Worm (Caenorhabditis elegans): ENCODE data around the gene nid-1.
A peak's percentile ranks its signal among the peaks of the same experiment; 100 is the strongest.

DNA sequence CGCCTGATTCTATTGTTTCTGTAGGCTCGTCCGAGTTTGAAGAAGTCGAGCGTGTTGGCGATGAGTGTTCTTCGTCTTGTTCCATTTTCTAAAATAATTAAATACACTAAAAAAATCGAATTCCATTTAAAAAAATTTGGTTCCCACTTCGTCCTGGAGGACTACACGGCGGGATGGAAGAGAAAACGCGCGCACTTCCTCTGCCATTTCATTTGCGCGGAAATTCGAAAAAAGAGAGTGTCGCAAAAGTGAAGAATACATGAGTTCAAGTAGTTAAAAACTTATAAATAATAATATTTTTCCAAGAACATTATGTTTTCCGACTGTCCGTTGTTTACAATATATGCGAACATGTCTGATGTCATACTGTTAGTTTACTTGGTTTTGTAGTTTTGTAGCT is 40.0 kb upstream of the nid-1 start, which contains the start of gene T07F10.3:
- peak; percentile 67; the same call in 1 of the 2 replicates for TF ChIP-seq klf-2 (GFP tag; conservative IDR thresholded peaks at IDR 0.05)
- TF ChIP-seq flt-1 (GFP tag; IDR thresholded peaks at IDR 0.05) = peak; percentile 85
- no peak for TF ChIP-seq med-1 (GFP tag; optimal IDR thresholded peaks at IDR 0.05; ENCODE audit: insufficient read depth)
- TF ChIP-seq ztf-23 (GFP tag; IDR thresholded peaks at IDR 0.05) = peak; percentile 87
- no peak for TF ChIP-seq tab-1 (GFP tag; IDR thresholded peaks at IDR 0.05)

All from whole organism, midembryonic.